Worm (Caenorhabditis elegans) whole organism, L4 larva: ENCODE measurements around the gene T03F6.3.
A peak's percentile ranks its signal among the peaks of the same experiment; 100 is the strongest.

Experiments used
- F26F4.8 ChIP-seq: fragments of 200-800 bp; sonication (Bioruptor generic); conservative IDR thresholded peaks from 2 replicates; pipeline ENCODE4 v1.3.6; 2022; ENCODE audit warnings: missing genetic modification characterization, missing compliant biosample characterization
- Y105C5A.15 ChIP-seq: fragments of 200-800 bp; sonication (Bioruptor generic); IDR thresholded peaks from 2 replicates; pipeline ENCODE4 v1.3.6; 2022; ENCODE audit warnings: missing genetic modification characterization, missing compliant biosample characterization
- aha-1 ChIP-seq: fragments of 150-350 bp; peaks from one replicate; lab custom pipeline; 2014; ENCODE audit warnings: missing biosample characterization, missing genetic modification characterization
- ces-1 ChIP-seq: fragments of 150-350 bp; sonication (generic microtip); optimal IDR thresholded peaks from 4 replicates; lab custom pipeline; 2014; ENCODE audit warnings: missing biosample characterization, missing genetic modification reagents, missing genetic modification characterization
- cey-2 ChIP-seq: sonication (generic microtip); optimal IDR thresholded peaks from 3 replicates; lab custom pipeline; 2017; ENCODE audit warnings: missing genetic modification characterization, mild to moderate bottlenecking, missing compliant biosample characterization, antibody characterized with exemption, borderline replicate concordance; ENCODE audit not compliant: insufficient read depth
- daf-16 ChIP-seq, 3 experiments: sonication (generic microtip); optimal IDR thresholded peaks; 2 replicates each; lab custom pipeline; 2016 to 2017; ENCODE audit warnings: missing genetic modification characterization in 3 of 3, missing genetic modification reagents in 3 of 3, mild to moderate bottlenecking in 2 of 3, missing compliant biosample characterization in 2 of 3, missing biosample characterization in 1 of 3, moderate library complexity in 1 of 3
- daf-8 ChIP-seq: fragments of 200-800 bp; sonication (Bioruptor generic); IDR thresholded peaks from 2 replicates; pipeline ENCODE4 v1.3.6; 2022; ENCODE audit warnings: missing genetic modification characterization, missing compliant biosample characterization
- dpl-1 ChIP-seq: fragments of 150-350 bp; optimal IDR thresholded peaks from 2 replicates; lab custom pipeline; 2014; ENCODE audit warnings: missing biosample characterization, missing genetic modification reagents, missing genetic modification characterization
- dve-1 ChIP-seq: sonication (generic microtip); optimal IDR thresholded peaks from 2 replicates; lab custom pipeline; 2017; ENCODE audit warnings: antibody characterized with exemption, mild to moderate bottlenecking, missing genetic modification characterization, missing compliant biosample characterization; ENCODE audit not compliant: insufficient read depth
- fkh-10 ChIP-seq: fragments of 150-350 bp; optimal IDR thresholded peaks from 2 replicates; lab custom pipeline; 2014; ENCODE audit warnings: missing biosample characterization, missing genetic modification reagents, missing genetic modification characterization
- fos-1 ChIP-seq: fragments of 150-350 bp; optimal IDR thresholded peaks from 2 replicates; lab custom pipeline; 2014; ENCODE audit warnings: missing biosample characterization, missing genetic modification characterization
- hif-1 ChIP-seq, 2 experiments: sonication (generic microtip); optimal IDR thresholded peaks; 2 replicates each; lab custom pipeline; 2016 to 2017; ENCODE audit warnings: missing compliant biosample characterization in 2 of 2, missing genetic modification characterization in 2 of 2, missing genetic modification reagents in 2 of 2, missing genotype in 2 of 2, mild to moderate bottlenecking in 1 of 2
- hlh-30 ChIP-seq: sonication (generic microtip); optimal IDR thresholded peaks from 2 replicates; lab custom pipeline; 2017; ENCODE audit warnings: antibody characterized with exemption, mild to moderate bottlenecking, missing genetic modification characterization, missing compliant biosample characterization; ENCODE audit not compliant: insufficient read depth
- hmg-1.1 ChIP-seq: fragments of 200-800 bp; sonication (Bioruptor generic); IDR thresholded peaks from 2 replicates; pipeline ENCODE4 v1.3.6; 2022; ENCODE audit warnings: missing genetic modification reagents, missing genetic modification characterization, missing compliant biosample characterization
- lin-13 ChIP-seq: fragments of 150-350 bp; optimal IDR thresholded peaks from 2 replicates; lab custom pipeline; 2014; ENCODE audit warnings: missing biosample characterization, missing genetic modification reagents, missing genetic modification characterization
- lin-39 ChIP-seq: fragments of 150-350 bp; optimal IDR thresholded peaks from 2 replicates; lab custom pipeline; 2014; ENCODE audit warnings: missing biosample characterization, missing genetic modification reagents, missing genetic modification characterization
- lsy-2 ChIP-seq, 2 experiments: fragments of 150-350 bp in 1 of 2; sonication (generic microtip) in 1 of 2; optimal IDR thresholded peaks; 2 replicates each; lab custom pipeline; 2014 to 2017; ENCODE audit warnings: missing biosample characterization in 2 of 2, missing genetic modification characterization in 2 of 2
- madf-5 ChIP-seq, 2 experiments: fragments of 200-800 bp; sonication (Bioruptor generic); IDR thresholded peaks; 2 replicates each; pipeline ENCODE4 v1.3.6; 2022; ENCODE audit warnings: missing compliant biosample characterization in 2 of 2, missing genetic modification characterization in 2 of 2
- mdl-1 ChIP-seq, 2 experiments: fragments of 150-350 bp in 1 of 2; sonication (generic microtip) in 1 of 2; optimal IDR thresholded peaks; 2 replicates each; lab custom pipeline; 2014 to 2017; ENCODE audit warnings: missing biosample characterization in 2 of 2, missing genetic modification characterization in 2 of 2
- mdt-29 ChIP-seq: fragments of 200-800 bp; sonication (Bioruptor generic); IDR thresholded peaks from 2 replicates; pipeline ENCODE4 v1.3.6; 2022; ENCODE audit warnings: missing genetic modification reagents, missing genetic modification characterization, missing compliant biosample characterization
- mxl-3 ChIP-seq: fragments of 200-800 bp; sonication (Bioruptor generic); optimal IDR thresholded peaks from 2 replicates; lab custom pipeline; 2018; ENCODE audit warnings: mild to moderate bottlenecking, missing genetic modification characterization, missing compliant biosample characterization
- nhr-102 ChIP-seq: sonication (generic microtip); optimal IDR thresholded peaks from 2 replicates; lab custom pipeline; 2016; ENCODE audit warnings: mild to moderate bottlenecking, missing genetic modification characterization, moderate library complexity, missing compliant biosample characterization
- nhr-11 ChIP-seq: fragments of 150-350 bp; optimal IDR thresholded peaks from 2 replicates; lab custom pipeline; 2014; ENCODE audit warnings: missing biosample characterization, missing genetic modification characterization
- nhr-28 ChIP-seq: fragments of 150-350 bp; optimal IDR thresholded peaks from 2 replicates; lab custom pipeline; 2014; ENCODE audit warnings: missing biosample characterization, missing genetic modification characterization
- nhr-6 ChIP-seq: fragments of 150-350 bp; optimal IDR thresholded peaks from 2 replicates; lab custom pipeline; 2014; ENCODE audit warnings: missing biosample characterization, missing genetic modification characterization
- nhr-77 ChIP-seq: fragments of 150-350 bp; optimal IDR thresholded peaks from 2 replicates; lab custom pipeline; 2014; ENCODE audit warnings: missing biosample characterization, missing genetic modification characterization
- pha-4 ChIP-seq, 2 experiments: fragments of 150-350 bp in 1 of 2; fragments of 200-800 bp in 1 of 2; sonication (Bioruptor generic) in 1 of 2; IDR thresholded peaks in 1 of 2; optimal IDR thresholded peaks in 1 of 2; 2 replicates each; pipeline versions ENCODE4 v1.3.6 to Lab custom; 2014 to 2022; ENCODE audit warnings: missing genetic modification characterization in 2 of 2, missing genetic modification reagents in 2 of 2, missing biosample characterization in 1 of 2, missing compliant biosample characterization in 1 of 2
- pqm-1 ChIP-seq: sonication (generic microtip); optimal IDR thresholded peaks from 2 replicates; lab custom pipeline; 2017; ENCODE audit warnings: missing biosample characterization, missing genetic modification characterization
- skn-1 ChIP-seq: fragments of 150-350 bp; optimal IDR thresholded peaks from 2 replicates; lab custom pipeline; 2014; ENCODE audit warnings: missing biosample characterization, missing genetic modification characterization
- spr-1 ChIP-seq: sonication (generic microtip); optimal IDR thresholded peaks from 2 replicates; lab custom pipeline; 2016; ENCODE audit warnings: mild to moderate bottlenecking, missing genetic modification characterization, missing compliant biosample characterization
- unc-62 ChIP-seq, 3 experiments: fragments of 150-350 bp in 1 of 3; sonication (generic microtip); optimal IDR thresholded peaks in 2 of 3; peaks in 1 of 3; 1 replicate in 1 of 3; 2 replicates in 2 of 3; lab custom pipeline; 2014 to 2017; ENCODE audit warnings: missing biosample characterization in 3 of 3, missing genetic modification characterization in 3 of 3, missing genetic modification reagents in 3 of 3, missing genotype in 1 of 3
- vab-7 ChIP-seq: fragments of 200-800 bp; sonication (Bioruptor generic); IDR thresholded peaks from 2 replicates; pipeline ENCODE4 v1.3.6; 2022; ENCODE audit warnings: missing genetic modification reagents, missing genetic modification characterization, missing compliant biosample characterization
- zip-2 ChIP-seq: fragments of 150-350 bp; optimal IDR thresholded peaks from 2 replicates; lab custom pipeline; 2014; ENCODE audit warnings: missing biosample characterization, missing genetic modification characterization

T03F6.3 gene

ce11 chrIII:13359256-13359655 lies 29.9 kb upstream of the T03F6.3 start, which contains the start of gene F53A2.9:
TSS of gene F53A2.9 (minus strand) at chrIII:13359356.
- TF ChIP-seq Y105C5A.15 (no peak), lsy-2 (tag; optimal IDR thresholded peaks at IDR 0.05; lab: Kevin White, UChicago) (no peak), hmg-1.1 (GFP tag; lab: Robert Waterston, UW) (no peak), cey-2 (no peak), madf-5 (GFP tag; IDR thresholded peaks at IDR 0.05; lab: Robert Waterston, UW) (no peak), nhr-77 (tag; lab: Kevin White, UChicago) (no peak), pqm-1 (tag; lab: Kevin White, UChicago) (no peak), fos-1 (tag; lab: Kevin White, UChicago) (no peak), unc-62 (GFP tag; optimal IDR thresholded peaks at IDR 0.05 in 1 of 2; lab: Kevin White, UChicago) (no peak), unc-62 (tag; optimal IDR thresholded peaks at IDR 0.05; lab: Kevin White, UChicago) (no peak), lin-13 (GFP tag; lab: Kevin White, UChicago) (no peak), mdl-1 (tag; optimal IDR thresholded peaks at IDR 0.05; lab: Kevin White, UChicago) (no peak), zip-2 (tag; lab: Kevin White, UChicago) (no peak)

DNA sequence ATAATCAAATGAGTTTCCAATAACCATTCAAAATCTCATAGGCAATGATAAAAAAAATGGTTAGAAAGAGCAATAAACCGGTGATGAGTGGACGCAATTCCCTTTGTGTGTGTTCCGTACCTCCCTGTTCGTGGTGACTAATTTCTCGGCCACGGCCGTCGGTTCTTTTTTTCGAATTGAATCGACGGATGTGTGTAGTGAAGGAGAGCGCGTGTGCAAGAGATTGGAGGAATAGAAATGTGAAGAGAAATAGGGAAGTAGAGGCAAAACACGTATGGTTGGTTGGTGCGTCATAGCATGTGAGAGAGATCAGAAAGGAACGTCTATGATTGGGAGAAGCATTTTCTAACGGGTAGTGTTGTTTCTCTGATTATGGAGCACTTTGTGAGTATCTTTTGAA lies 29.3 kb upstream of the T03F6.3 start:
- TF ChIP-seq ces-1 (GFP tag; lab: Kevin White, UChicago) (no peak), unc-62 (GFP tag; optimal IDR thresholded peaks at IDR 0.05 in 1 of 2; lab: Kevin White, UChicago) (peak in 1 of 2 experiments; percentile 63), unc-62 (tag; optimal IDR thresholded peaks at IDR 0.05; lab: Kevin White, UChicago) (no peak), aha-1 (tag; lab: Kevin White, UChicago) (peak; percentile 50), fkh-10 (GFP tag; lab: Kevin White, UChicago) (peak; percentile 60), mxl-3 (GFP tag; lab: Kevin White, UChicago) (peak; percentile 96), dpl-1 (peak; percentile 32), nhr-28 (tag; lab: Kevin White, UChicago) (peak; percentile 97), daf-16 (GFP tag; optimal IDR thresholded peaks at IDR 0.05; lab: Kevin White, UChicago) (no peak), daf-16 (tag; optimal IDR thresholded peaks at IDR 0.05; lab: Kevin White, UChicago) (no peak), F26F4.8 (no peak), nhr-77 (tag; lab: Kevin White, UChicago) (peak; percentile 6), nhr-11 (peak; percentile 74), dve-1 (tag; lab: Kevin White, UChicago) (peak; percentile 54), hif-1 (tag; optimal IDR thresholded peaks at IDR 0.05; lab: Kevin White, UChicago) (peak in 1 of 2 experiments; percentile 37), nhr-6 (peak; percentile 89), nhr-102 (no peak), hlh-30 (tag; lab: Kevin White, UChicago) (peak; percentile 92), mdl-1 (tag; optimal IDR thresholded peaks at IDR 0.05; lab: Kevin White, UChicago) (peak; percentile 65 to 90), pha-4 (GFP tag; IDR thresholded peaks at IDR 0.05; lab: Robert Waterston, UW) (no peak), pha-4 (tag; optimal IDR thresholded peaks at IDR 0.05; lab: Kevin White, UChicago) (peak; percentile 87)

DNA sequence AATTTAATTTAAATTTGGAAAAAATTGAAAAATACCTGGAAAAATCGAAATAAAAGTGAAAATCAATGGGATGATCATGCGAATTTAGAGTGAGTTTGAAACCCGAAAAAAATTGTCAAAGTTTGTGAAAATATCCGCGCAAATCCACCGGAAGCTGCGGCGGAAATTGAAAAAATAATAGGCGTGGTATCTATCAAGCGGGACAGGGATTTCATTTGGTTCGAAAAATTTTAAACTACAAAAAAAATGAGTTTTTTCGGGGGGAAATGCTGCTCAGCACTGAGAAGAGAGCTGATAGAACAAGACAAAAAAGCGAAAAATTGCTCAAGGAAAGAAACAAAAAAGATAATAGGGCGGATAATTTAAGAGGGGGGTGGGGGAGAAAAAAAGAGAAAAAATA lies 18.2 kb upstream of the T03F6.3 start, which contains the start of gene T03F6.9:
T03F6.9 (minus strand) TSS at position 101 of the 400 bp plus-strand sequence.
- TF ChIP-seq lin-39 (tag; lab: Kevin White, UChicago) = no peak
- TF ChIP-seq mdt-29 (GFP tag; lab: Robert Waterston, UW) = no peak
- no peak for TF ChIP-seq hlh-30 (tag; lab: Kevin White, UChicago)
- TF ChIP-seq spr-1 (tag; lab: Kevin White, UChicago) = no peak
- TF ChIP-seq unc-62 (GFP tag; optimal IDR thresholded peaks at IDR 0.05 in 1 of 2; lab: Kevin White, UChicago) = no peak
- TF ChIP-seq unc-62 (tag; optimal IDR thresholded peaks at IDR 0.05; lab: Kevin White, UChicago) = no peak
- no peak for TF ChIP-seq daf-8 (GFP tag; lab: Robert Waterston, UW)
- no peak for TF ChIP-seq vab-7 (GFP tag; lab: Robert Waterston, UW)
- no peak for TF ChIP-seq skn-1 (tag; lab: Kevin White, UChicago)
